Worm (Caenorhabditis elegans) whole organism, L3 larva: Measurements from ENCODE around the gene idpc-1.

ENCODE experiments used
- fkh-10 ChIP-seq: sonication (generic microtip); optimal IDR thresholded peaks from 2 replicates; lab custom pipeline; 2017; ENCODE audit warnings: missing biosample characterization, missing genetic modification reagents, missing genetic modification characterization
- fkh-2 ChIP-seq: fragments of 150-350 bp; optimal IDR thresholded peaks from 2 replicates; lab custom pipeline; 2014; ENCODE audit warnings: missing biosample characterization, missing genetic modification reagents, missing genetic modification characterization
- tbx-2 ChIP-seq: sonication (generic microtip); optimal IDR thresholded peaks from 2 replicates; lab custom pipeline; 2016; ENCODE audit warnings: mild to moderate bottlenecking, missing genetic modification characterization, missing compliant biosample characterization

DNA sequence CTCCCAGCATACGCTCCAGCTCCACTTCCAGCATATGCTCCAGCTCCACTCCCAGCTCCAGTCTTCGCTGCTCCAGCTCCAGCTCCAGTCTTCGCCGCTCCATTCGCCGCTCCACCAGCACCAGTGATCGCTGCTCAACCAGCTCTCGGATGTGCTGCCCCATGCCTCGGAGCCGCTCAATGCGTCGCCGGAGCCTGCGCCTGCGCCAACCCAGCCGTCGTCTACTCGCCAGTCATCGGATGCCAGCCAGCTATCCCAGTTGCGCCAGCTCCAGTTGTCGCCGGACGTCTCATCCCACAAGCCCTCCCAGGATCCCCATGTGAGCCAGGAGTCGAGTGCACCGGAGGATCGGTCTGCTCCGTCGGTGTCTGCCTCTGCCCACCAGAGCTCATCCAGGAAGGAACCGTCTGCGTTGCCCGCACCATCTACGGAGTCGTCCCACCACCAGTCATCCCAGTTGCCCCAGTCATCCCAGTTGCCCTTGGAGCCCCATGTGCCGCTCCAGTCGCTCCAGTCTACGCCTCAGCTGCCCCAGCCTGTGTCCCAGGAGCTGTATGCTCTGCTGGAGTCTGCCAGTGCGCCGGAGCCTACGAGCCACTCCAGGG lies 644 bp downstream of the idpc-1 start:
- TF ChIP-seq fkh-10 (GFP tag; lab: Kevin White, UChicago) (no peak), fkh-2 (tag; lab: Kevin White, UChicago) (no peak), tbx-2 (tag; lab: Kevin White, UChicago) (no peak)
